Worm (Caenorhabditis elegans): ENCODE measurements around the gene phy-3.

Gene phy-3

DNA sequence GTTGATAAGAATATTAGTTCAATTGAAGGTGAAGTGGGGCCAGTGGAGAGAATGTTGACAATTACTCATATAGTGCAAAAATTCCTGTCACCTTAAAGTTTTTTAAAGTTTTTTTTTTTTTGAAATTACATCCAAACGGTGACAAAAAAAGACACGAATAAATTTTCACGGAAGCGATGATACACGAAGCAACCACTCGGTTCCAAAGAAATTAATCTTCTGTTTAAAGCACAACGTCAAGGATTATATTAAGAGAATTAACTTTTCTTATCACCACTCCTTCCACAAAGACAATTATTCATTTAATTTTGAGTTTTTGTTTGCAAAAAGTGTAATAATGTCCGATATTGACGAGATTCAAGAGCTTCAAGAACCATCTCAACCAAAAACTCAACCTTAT, 32.4 kb downstream of the phy-3 start, which contains the start of gene clec-28:
Gene clec-28 (plus strand): TSS at position 301 of the 400 bp plus-strand sequence.
- TF ChIP-seq mdl-1 (tag; optimal IDR thresholded peaks at IDR 0.05), result no peak
- no peak for TF ChIP-seq egl-27 (tag; optimal IDR thresholded peaks at IDR 0.05)
- TF ChIP-seq skn-1 (tag; optimal IDR thresholded peaks at IDR 0.05), result no peak
- no peak for TF ChIP-seq sptf-1 (tag; optimal IDR thresholded peaks at IDR 0.05)
- no peak for TF ChIP-seq ztf-4 (tag; optimal IDR thresholded peaks at IDR 0.05)
- no peak for TF ChIP-seq ama-1 (optimal IDR thresholded peaks at IDR 0.05)
- no peak for TF ChIP-seq efl-1 (optimal IDR thresholded peaks at IDR 0.05)
- TF ChIP-seq efl-1 (GFP tag; optimal IDR thresholded peaks at IDR 0.05 in 1 of 2), result no peak
- no peak for TF ChIP-seq elt-3 (tag; optimal IDR thresholded peaks at IDR 0.05)
- no peak for TF ChIP-seq mab-9 (GFP tag; IDR thresholded peaks at IDR 0.05)
- no peak for TF ChIP-seq unc-30 (tag; optimal IDR thresholded peaks at IDR 0.05)

DNA sequence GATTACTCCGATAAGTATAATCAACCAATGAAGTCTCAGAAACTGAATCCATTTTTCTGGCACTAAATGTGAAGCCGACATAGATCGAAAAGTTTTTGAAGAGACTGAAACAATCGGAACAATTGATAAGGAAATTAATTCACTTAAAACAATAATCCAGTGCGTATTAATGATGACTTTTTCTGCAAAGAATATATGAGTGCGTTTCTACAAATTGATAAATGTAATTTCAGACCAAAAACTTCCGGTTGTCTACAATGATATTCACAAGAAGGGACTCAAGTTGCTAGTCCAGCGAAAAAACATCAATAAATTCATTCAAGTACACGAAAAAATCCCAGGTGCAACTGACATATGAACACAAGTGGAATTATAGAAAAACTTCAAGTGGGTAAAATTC, 36.8 kb downstream of the phy-3 start, which contains the start of gene clec-33:
Gene clec-33 (minus strand): TSS at position 101 of the 400 bp plus-strand sequence.
- TF ChIP-seq nhr-85 (tag), result no peak
- TF ChIP-seq isw-1 (GFP tag; IDR thresholded peaks at IDR 0.05), result no peak

ce11 chrV:16871387-16871786, 38.4 kb downstream of the phy-3 start, which contains the start of gene thn-4:
thn-4 (minus strand) TSS chrV:16871487.
- TF ChIP-seq efl-1 (optimal IDR thresholded peaks at IDR 0.05) (no peak), efl-1 (GFP tag; optimal IDR thresholded peaks at IDR 0.05 in 1 of 2) (peak in 1 of 2 experiments; percentile 24), snpc-4 (tag; optimal IDR thresholded peaks at IDR 0.05) (no peak)

DNA sequence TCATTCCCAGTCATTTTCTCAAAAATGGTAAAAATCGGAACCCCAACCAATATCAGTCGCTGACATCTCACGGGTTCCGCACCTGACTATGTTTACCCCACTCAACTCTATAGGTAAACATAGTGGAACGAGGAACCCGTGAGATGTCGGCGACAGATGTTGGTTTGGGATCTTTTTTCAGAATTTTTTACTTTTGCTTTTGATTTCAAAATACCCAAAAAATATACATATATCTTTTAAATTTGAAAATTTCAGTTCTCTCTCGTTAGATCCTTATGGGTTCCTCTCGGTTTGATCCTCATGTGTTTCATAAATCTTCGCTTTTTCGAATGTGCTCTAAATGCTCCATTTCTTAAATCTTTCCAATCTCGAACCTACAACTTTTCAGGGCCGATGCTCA, 40.7 kb downstream of the phy-3 start, which contains the start of gene srw-23:
Gene srw-23 (plus strand): TSS at position 301 of the 400 bp plus-strand sequence.
- no peak for TF ChIP-seq efl-1 (optimal IDR thresholded peaks at IDR 0.05)
- peak in 1 of 2 experiments; percentile 30 for TF ChIP-seq efl-1 (GFP tag; optimal IDR thresholded peaks at IDR 0.05 in 1 of 2)
- TF ChIP-seq F16B12.6 (tag; optimal IDR thresholded peaks at IDR 0.05), result no peak

ce11 chrV:16874966-16875365, 42.0 kb downstream of the phy-3 start, which contains the start of gene F49A5.10:
F49A5.10 (plus strand) TSS chrV:16875266.
- no peak for TF ChIP-seq elt-2 (tag; optimal IDR thresholded peaks at IDR 0.05)
- TF ChIP-seq mep-1 (tag; optimal IDR thresholded peaks at IDR 0.05), result no peak
- no peak for TF ChIP-seq fkh-10 (GFP tag; optimal IDR thresholded peaks at IDR 0.05)
- no peak for TF ChIP-seq nhr-12 (tag; optimal IDR thresholded peaks at IDR 0.05)
- no peak for TF ChIP-seq ceh-8 (GFP tag; optimal IDR thresholded peaks at IDR 0.05)
- no peak for TF ChIP-seq isw-1 (GFP tag; IDR thresholded peaks at IDR 0.05)
- no peak for TF ChIP-seq lin-14 (GFP tag; optimal IDR thresholded peaks at IDR 0.05)
- TF ChIP-seq fkh-4 (tag; optimal IDR thresholded peaks at IDR 0.05; ENCODE audit: borderline replicate concordance), result no peak
- TF ChIP-seq hpl-2 (GFP tag; optimal IDR thresholded peaks at IDR 0.05), result no peak
- no peak for TF ChIP-seq hlh-17 (GFP tag; optimal IDR thresholded peaks at IDR 0.05; ENCODE audit: borderline replicate concordance)
- no peak for TF ChIP-seq nhr-90 (tag; optimal IDR thresholded peaks at IDR 0.05; ENCODE audit: poor library complexity)
- TF ChIP-seq sox-4 (tag; optimal IDR thresholded peaks at IDR 0.05), result no peak
- TF ChIP-seq xbp-1 (tag; optimal IDR thresholded peaks at IDR 0.05), result no peak
- TF ChIP-seq mdl-1 (tag; optimal IDR thresholded peaks at IDR 0.05), result no peak
- no peak for TF ChIP-seq Y116A8C.19 (tag; optimal IDR thresholded peaks at IDR 0.05; ENCODE audit: borderline replicate concordance)
- TF ChIP-seq lin-35 (GFP tag; optimal IDR thresholded peaks at IDR 0.05), result no peak
- TF ChIP-seq fkh-8 (tag; optimal IDR thresholded peaks at IDR 0.05), result no peak
- no peak for TF ChIP-seq blmp-1 (tag; optimal IDR thresholded peaks at IDR 0.05)
- no peak for TF ChIP-seq ceh-88 (GFP tag; IDR thresholded peaks at IDR 0.05)

ce11 chrV:16879532-16879931, 46.6 kb downstream of the phy-3 start:
- no peak for TF ChIP-seq mep-1 (tag; optimal IDR thresholded peaks at IDR 0.05)

All from whole organism, L1 larva.